Fruit fly (Drosophila melanogaster): ENCODE data around the gene CG46317.
A peak's percentile ranks its signal among the peaks of the same experiment; 100 is the strongest.

DNA sequence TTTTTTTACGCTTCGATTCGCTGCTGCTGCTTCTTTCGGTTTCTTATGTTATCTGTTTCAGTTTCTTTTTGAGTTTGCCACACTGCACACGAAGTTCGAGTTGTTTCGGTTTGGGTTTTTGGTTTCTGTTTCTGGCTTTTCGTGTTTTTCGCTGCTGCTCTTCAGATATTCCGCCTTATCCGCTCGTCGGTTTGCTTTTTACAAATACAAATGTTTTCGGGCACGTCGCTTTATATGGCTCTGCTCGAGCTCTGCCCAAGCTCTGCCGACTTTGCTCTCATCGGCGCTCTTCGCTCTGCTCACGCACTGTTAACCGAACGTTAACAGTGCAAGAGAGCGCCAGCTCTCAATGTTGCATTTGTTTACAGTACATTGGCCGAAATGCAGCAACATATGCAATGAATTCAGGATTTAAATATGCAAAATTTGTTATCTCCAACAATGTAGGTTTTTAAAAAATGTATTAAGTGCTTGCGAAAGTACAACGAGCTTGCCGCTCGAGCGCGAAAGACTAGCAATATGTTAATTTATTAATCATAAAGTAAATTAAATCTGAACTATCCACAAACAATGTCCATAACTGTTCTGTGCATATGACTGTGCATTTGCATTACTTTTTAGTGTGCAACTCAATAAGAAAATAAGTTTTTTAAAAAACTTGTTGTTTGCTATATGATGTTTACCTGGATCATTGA is 49.6 kb upstream of the CG46317 start:
- no peak for TF ChIP-seq br (GFP tag; optimal IDR thresholded peaks at IDR 0.05)
- TF ChIP-seq pan (optimal IDR thresholded peaks at IDR 0.05): no peak
- TF ChIP-seq Dfd (GFP tag; optimal IDR thresholded peaks at IDR 0.05): no peak
- no peak for TF ChIP-seq Myc (optimal IDR thresholded peaks at IDR 0.05)
- no peak for TF ChIP-seq usp (GFP tag; optimal IDR thresholded peaks at IDR 0.05)
- TF ChIP-seq ey (GFP tag; optimal IDR thresholded peaks at IDR 0.05): no peak
- peak; percentile 31 for TF ChIP-seq fru (GFP tag; optimal IDR thresholded peaks at IDR 0.05)
